Fruit fly (Drosophila melanogaster): ENCODE measurements around the gene CG5916.

The CG5916 gene

DNA sequence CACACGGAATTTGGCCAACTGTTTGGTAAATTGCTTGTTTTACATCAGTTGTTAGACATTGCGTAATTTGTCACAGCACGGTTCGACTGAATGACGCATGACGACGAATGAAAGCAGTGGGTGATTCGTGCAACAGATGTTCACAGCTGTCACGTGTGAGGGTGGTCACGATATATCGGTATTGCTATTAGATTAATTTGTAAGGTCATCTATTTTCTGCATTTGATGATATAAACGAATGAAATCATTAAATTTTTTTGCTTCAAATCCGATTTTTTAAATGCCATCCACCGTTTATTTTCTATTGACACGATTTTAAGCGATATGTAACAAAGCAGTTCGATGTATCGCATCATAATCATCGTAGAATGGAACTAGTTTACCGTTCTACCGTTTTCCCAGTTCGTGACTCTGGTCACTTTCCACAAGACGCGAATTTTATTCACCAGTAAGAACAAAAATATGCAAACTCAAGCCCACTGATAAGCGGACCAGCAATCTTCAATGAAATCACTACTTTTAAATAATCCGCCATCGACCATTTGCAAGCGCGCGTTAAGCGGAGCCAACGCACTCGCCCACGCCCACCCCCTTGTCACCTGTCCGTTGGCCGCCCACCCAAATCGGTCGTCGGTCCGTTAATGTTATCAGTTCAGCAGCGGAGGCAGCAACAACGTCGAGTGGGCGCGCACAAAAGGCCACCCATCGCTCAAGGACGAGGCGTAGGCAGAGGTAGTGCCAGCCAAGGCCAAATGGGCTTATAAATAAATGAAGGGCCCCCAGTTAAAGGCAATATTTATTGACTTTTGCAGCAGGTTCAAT, at the start of gene CG5916, which contains the start of gene Mic26-27:
Gene CG5916, plus strand, starts transcription at position 398 of the 822 bp plus-strand sequence.
Gene Mic26-27, minus strand, starts transcription at position 224 of the 822 bp plus-strand sequence.
- TF ChIP-seq CG9948 (tag; optimal IDR thresholded peaks at IDR 0.05) (no peak), Ets98B (GFP tag; IDR thresholded peaks at IDR 0.05) (peak; percentile 65), CG13204 (GFP tag; optimal IDR thresholded peaks at IDR 0.05) (peak; percentile 46), CG15710 (tag; optimal IDR thresholded peaks at IDR 0.05) (peak; percentile 34), CG34367 (tag; optimal IDR thresholded peaks at IDR 0.05) (no peak), Pif1A (GFP tag; optimal IDR thresholded peaks at IDR 0.05) (peak; percentile 19), Snoo (tag; optimal IDR thresholded peaks at IDR 0.05) (peak; percentile 29), CG10348 (GFP tag; IDR thresholded peaks at IDR 0.05) (no peak), EcR (GFP tag; optimal IDR thresholded peaks at IDR 0.05) (peak; percentile 56), CG17806 (tag; optimal IDR thresholded peaks at IDR 0.05) (peak; percentile 3), gl (tag; optimal IDR thresholded peaks at IDR 0.05) (no peak), CG8159 (tag; optimal IDR thresholded peaks at IDR 0.05) (peak; percentile 35), fd96Ca (GFP tag; IDR thresholded peaks at IDR 0.05) (peak; percentile 86), CG8301 (tag; optimal IDR thresholded peaks at IDR 0.05) (peak; percentile 4), CG32121 (GFP tag; IDR thresholded peaks at IDR 0.05) (peak; percentile 47; the same call in 1 of the 2 replicates)

DNA sequence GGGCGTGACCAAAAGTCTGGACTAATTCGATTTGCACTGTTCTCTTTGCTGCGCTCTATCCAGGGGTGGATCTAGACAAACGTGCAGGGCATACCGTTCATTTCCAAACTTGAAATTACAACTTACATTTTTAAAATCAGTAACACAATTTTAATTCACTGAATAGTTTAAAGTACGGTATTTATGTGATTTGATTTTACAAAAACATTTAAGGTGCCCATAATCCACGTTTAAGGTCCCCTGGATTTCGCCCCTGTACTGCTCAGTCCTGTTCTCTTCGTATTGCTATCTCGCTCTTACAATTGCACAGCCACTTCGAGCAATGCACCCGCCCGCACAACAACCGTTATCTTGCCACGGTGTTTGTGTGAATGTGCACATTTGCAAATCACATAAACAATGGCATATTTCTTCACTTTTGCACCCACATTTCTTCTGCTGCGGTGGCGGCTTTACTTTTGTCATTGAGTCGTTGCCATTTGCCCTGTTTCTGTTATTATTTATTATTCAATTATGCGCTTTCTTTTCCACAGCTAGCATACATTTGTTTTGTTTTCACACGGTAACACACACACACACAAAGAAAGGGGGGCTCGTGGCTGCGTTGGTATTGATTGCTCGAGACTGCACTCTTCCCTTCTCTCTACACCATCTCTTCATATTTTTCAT, 49.0 kb upstream of the CG5916 start:
- TF ChIP-seq CG15710 (tag; optimal IDR thresholded peaks at IDR 0.05), result peak; percentile 99
- TF ChIP-seq CG32121 (GFP tag; IDR thresholded peaks at IDR 0.05), result peak; percentile 99
- TF ChIP-seq CG12605 (GFP tag; IDR thresholded peaks at IDR 0.05), result peak; percentile 97
- TF ChIP-seq CG4496 (GFP tag; IDR thresholded peaks at IDR 0.05), result peak; percentile 99
- TF ChIP-seq D1 (tag; optimal IDR thresholded peaks at IDR 0.05), result peak; percentile 97
- peak; percentile 99 for TF ChIP-seq CG17806 (tag; optimal IDR thresholded peaks at IDR 0.05)
- peak; percentile 99 for TF ChIP-seq Pif1A (GFP tag; optimal IDR thresholded peaks at IDR 0.05)
- peak; percentile 98 for TF ChIP-seq Pif1B (GFP tag; optimal IDR thresholded peaks at IDR 0.05)
- peak; percentile 99 for TF ChIP-seq CG8159 (tag; optimal IDR thresholded peaks at IDR 0.05)
- peak; percentile 98 for TF ChIP-seq fd96Ca (GFP tag; IDR thresholded peaks at IDR 0.05)
- TF ChIP-seq Snoo (tag; optimal IDR thresholded peaks at IDR 0.05), result peak; percentile 99
- peak; percentile 95 for TF ChIP-seq CG10348 (GFP tag; IDR thresholded peaks at IDR 0.05)
- peak; percentile 97 for TF ChIP-seq gl (tag; optimal IDR thresholded peaks at IDR 0.05)
- TF ChIP-seq Ets98B (GFP tag; IDR thresholded peaks at IDR 0.05), result peak; percentile 98
- peak; percentile 99 for TF ChIP-seq CG34367 (tag; optimal IDR thresholded peaks at IDR 0.05)
- TF ChIP-seq CG13204 (GFP tag; optimal IDR thresholded peaks at IDR 0.05), result peak; percentile 94
- peak; percentile 99 for TF ChIP-seq CG9948 (tag; optimal IDR thresholded peaks at IDR 0.05)
- peak; percentile 99 for TF ChIP-seq CG8301 (tag; optimal IDR thresholded peaks at IDR 0.05)
- peak; percentile 96 for TF ChIP-seq EcR (GFP tag; optimal IDR thresholded peaks at IDR 0.05)
- TF ChIP-seq rn (GFP tag; IDR thresholded peaks at IDR 0.05), result peak; percentile 96
- TF ChIP-seq CG14655 (GFP tag; optimal IDR thresholded peaks at IDR 0.05), result peak; percentile 99

DNA sequence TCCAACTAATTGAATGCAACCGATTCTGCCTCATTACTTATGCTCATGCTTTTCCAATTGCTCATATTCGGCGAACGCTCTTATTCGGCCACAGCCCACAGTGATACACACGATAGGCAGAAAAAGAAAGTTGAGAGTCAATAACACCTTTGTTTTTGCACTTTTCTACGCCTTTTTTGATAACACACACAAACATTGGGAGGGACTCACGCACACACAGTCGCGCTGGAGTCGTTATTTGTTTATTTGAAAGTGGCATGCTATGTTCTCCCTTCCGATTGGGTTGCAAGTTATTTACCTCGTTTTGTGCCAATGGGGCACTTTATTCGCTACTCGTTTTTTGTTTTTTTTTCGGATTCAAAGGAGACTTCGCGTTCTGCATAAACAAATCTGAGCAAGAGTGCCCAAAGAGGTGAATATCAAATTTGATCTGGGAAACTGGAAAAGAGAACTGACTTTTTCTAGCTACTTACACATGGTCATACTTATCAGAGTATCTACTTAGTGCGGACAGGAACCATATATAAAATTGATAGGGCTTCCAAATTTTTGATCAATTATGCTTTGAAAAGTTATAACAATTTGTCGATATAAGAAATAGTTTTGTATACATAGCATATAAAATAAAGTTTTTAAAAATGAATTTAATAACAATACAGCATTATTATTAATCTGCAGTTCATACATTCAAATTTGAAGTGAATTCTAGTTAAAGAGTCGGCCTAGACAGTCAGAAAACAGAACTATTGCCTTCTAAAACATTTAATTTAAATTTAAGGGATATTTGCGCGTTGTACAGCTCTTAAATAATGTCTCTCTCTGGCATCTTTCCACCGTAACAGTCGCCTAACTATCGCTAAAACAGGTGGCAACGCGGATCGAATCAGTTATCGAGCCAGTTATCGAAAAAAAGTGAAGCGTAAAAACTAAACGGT, 48.2 kb upstream of the CG5916 start, which contains the start of the genes Mhcl and Akt:
Gene Mhcl, minus strand, starts transcription at position 429 of the 935 bp plus-strand sequence.
Gene Akt, plus strand, starts transcription at position 896 of the 935 bp plus-strand sequence.
- TF ChIP-seq CG8159 (tag; optimal IDR thresholded peaks at IDR 0.05), result peak; percentile 31
- no peak for TF ChIP-seq CG12605 (GFP tag; IDR thresholded peaks at IDR 0.05)

DNA sequence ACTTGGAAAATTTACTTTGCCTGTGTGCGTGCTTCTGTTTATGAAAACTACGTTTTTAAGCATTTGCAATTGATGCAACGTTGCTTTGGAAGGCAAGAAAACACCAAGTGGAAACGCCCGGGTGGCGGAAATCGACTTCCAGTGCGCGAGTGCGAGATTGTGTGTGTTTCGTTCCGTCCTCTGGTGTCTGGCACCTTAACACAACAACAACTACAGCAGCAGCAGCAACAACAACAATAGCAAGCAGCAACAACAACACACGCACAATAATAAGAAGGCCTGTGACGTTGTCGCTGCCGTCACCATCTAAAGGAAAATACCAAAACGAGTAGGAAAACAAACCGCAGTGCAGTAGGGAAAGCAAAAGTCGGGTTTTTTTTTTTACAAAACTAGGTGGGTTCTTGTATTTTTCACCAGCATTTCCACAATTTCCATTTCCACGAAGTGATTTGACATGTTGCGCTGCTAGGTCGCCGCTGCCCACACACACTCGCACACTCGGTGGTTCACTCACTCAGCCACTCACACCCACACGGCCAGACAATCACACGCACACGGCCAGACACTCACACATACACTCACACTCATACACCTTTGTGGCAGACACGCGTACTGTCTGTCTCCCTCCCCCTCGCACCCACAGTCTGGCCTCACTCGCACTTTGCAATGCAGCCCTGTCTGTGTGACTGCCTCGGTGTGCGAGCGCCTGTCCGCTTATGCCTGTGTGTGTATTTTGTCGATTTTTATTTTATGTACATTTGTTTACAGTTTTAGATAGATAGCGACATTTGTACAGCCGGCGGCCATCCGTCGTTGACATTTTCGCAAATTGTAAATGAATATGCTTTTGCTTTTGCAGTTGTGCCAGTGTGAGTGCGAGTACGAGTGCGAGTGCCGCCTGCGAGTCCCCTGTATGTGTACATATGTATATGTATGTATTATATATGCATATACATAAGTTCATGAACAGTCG, 47.3 kb upstream of the CG5916 start:
- no peak for TF ChIP-seq rn (GFP tag; IDR thresholded peaks at IDR 0.05)
- peak; percentile 34 for TF ChIP-seq CG14655 (GFP tag; optimal IDR thresholded peaks at IDR 0.05)
- peak; percentile 10; the same call in 1 of the 2 replicates for TF ChIP-seq CG12605 (GFP tag; IDR thresholded peaks at IDR 0.05)
- peak; percentile 30 for TF ChIP-seq CG34367 (tag; optimal IDR thresholded peaks at IDR 0.05)
- no peak for TF ChIP-seq CG8159 (tag; optimal IDR thresholded peaks at IDR 0.05)
- TF ChIP-seq CG17806 (tag; optimal IDR thresholded peaks at IDR 0.05), result no peak
- TF ChIP-seq gl (tag; optimal IDR thresholded peaks at IDR 0.05), result peak; percentile 12
- peak; percentile 98 for TF ChIP-seq Snoo (tag; optimal IDR thresholded peaks at IDR 0.05)
- TF ChIP-seq CG13204 (GFP tag; optimal IDR thresholded peaks at IDR 0.05), result peak; percentile 89
- TF ChIP-seq CG32121 (GFP tag; IDR thresholded peaks at IDR 0.05), result peak; percentile 73
- TF ChIP-seq CG8301 (tag; optimal IDR thresholded peaks at IDR 0.05), result peak; percentile 0
- peak; percentile 48 for TF ChIP-seq Pif1A (GFP tag; optimal IDR thresholded peaks at IDR 0.05)
- peak; percentile 52 for TF ChIP-seq CG4496 (GFP tag; IDR thresholded peaks at IDR 0.05)
- TF ChIP-seq CG9948 (tag; optimal IDR thresholded peaks at IDR 0.05), result no peak
- peak; percentile 68 for TF ChIP-seq Ets98B (GFP tag; IDR thresholded peaks at IDR 0.05)
- no peak for TF ChIP-seq D1 (tag; optimal IDR thresholded peaks at IDR 0.05)
- peak; percentile 75; the same call in 2 of the 3 replicates for TF ChIP-seq fd96Ca (GFP tag; IDR thresholded peaks at IDR 0.05)
- TF ChIP-seq CG10348 (GFP tag; IDR thresholded peaks at IDR 0.05), result no peak
- peak; percentile 93 for TF ChIP-seq EcR (GFP tag; optimal IDR thresholded peaks at IDR 0.05)
- peak; percentile 55 for TF ChIP-seq Pif1B (GFP tag; optimal IDR thresholded peaks at IDR 0.05)
- peak; percentile 25 for TF ChIP-seq CG15710 (tag; optimal IDR thresholded peaks at IDR 0.05)

All from whole organism, pupa.